Worm (Caenorhabditis elegans) whole organism, L4 larva: Measurements from ENCODE around the gene nhr-283.
"Not testable (repeated sequence)": the region's sequence is repeated elsewhere in the genome, so short reads cannot be mapped to it uniquely, and the experiment has no call there.

Experiments used
- Y105C5A.15 ChIP-seq: fragments of 200-800 bp; sonication (Bioruptor generic); IDR thresholded peaks from 2 replicates; pipeline ENCODE4 v1.3.6; 2022; ENCODE audit warnings: missing genetic modification characterization, missing compliant biosample characterization
- ZK546.5 ChIP-seq, 2 experiments: sonication (generic microtip); optimal IDR thresholded peaks; 2 replicates each; lab custom pipeline; 2017; ENCODE audit warnings: missing biosample characterization in 2 of 2, missing genetic modification characterization in 2 of 2
- ctbp-1 ChIP-seq: fragments of 200-800 bp; sonication (Bioruptor generic); IDR thresholded peaks from 2 replicates; pipeline ENCODE4 v1.3.6; 2022; ENCODE audit warnings: missing genetic modification reagents, missing genetic modification characterization, missing compliant biosample characterization
- fkh-10 ChIP-seq: fragments of 150-350 bp; optimal IDR thresholded peaks from 2 replicates; lab custom pipeline; 2014; ENCODE audit warnings: missing biosample characterization, missing genetic modification reagents, missing genetic modification characterization
- lin-13 ChIP-seq: fragments of 150-350 bp; optimal IDR thresholded peaks from 2 replicates; lab custom pipeline; 2014; ENCODE audit warnings: missing biosample characterization, missing genetic modification reagents, missing genetic modification characterization
- nhr-42 ChIP-seq: fragments of 200-800 bp; sonication (Bioruptor generic); IDR thresholded peaks from 2 replicates; pipeline ENCODE4 v1.3.6; 2022; ENCODE audit warnings: missing genetic modification characterization, missing compliant biosample characterization
- nhr-6 ChIP-seq: fragments of 150-350 bp; optimal IDR thresholded peaks from 2 replicates; lab custom pipeline; 2014; ENCODE audit warnings: missing biosample characterization, missing genetic modification characterization
- pha-4 ChIP-seq, 2 experiments: fragments of 150-350 bp in 1 of 2; fragments of 200-800 bp in 1 of 2; sonication (Bioruptor generic) in 1 of 2; IDR thresholded peaks in 1 of 2; optimal IDR thresholded peaks in 1 of 2; 2 replicates each; pipeline versions ENCODE4 v1.3.6 to Lab custom; 2014 to 2022; ENCODE audit warnings: missing genetic modification characterization in 2 of 2, missing genetic modification reagents in 2 of 2, missing biosample characterization in 1 of 2, missing compliant biosample characterization in 1 of 2
- ztf-7 ChIP-seq: fragments of 150-350 bp; optimal IDR thresholded peaks from 2 replicates; lab custom pipeline; 2014; ENCODE audit warnings: missing biosample characterization, missing genetic modification characterization

- TF ChIP-seq Y105C5A.15; nhr-42 (GFP tag; lab: Robert Waterston, UW); ZK546.5 (tag; optimal IDR thresholded peaks at IDR 0.05; lab: Kevin White, UChicago); lin-13 (GFP tag; lab: Kevin White, UChicago); pha-4 (GFP tag; IDR thresholded peaks at IDR 0.05; lab: Robert Waterston, UW); pha-4 (tag; optimal IDR thresholded peaks at IDR 0.05; lab: Kevin White, UChicago); nhr-6 (tag; lab: Kevin White, UChicago); ztf-7 (tag; lab: Kevin White, UChicago); ctbp-1; fkh-10 (GFP tag; lab: Kevin White, UChicago): not testable (repeated sequence)
These were observed 28.2 kb downstream of the nhr-283 start, which contains the start of gene T23D5.8 for ce11 chrV:15748343-15748742.
